Worm (Caenorhabditis elegans) whole organism, late embryonic: Measurements from ENCODE around the gene M02H5.8.

Source experiments
- C08G9.2 ChIP-seq: sonication (generic microtip); optimal IDR thresholded peaks from 2 replicates; lab custom pipeline; 2016; ENCODE audit warnings: mild to moderate bottlenecking, missing genetic modification characterization, moderate library complexity, missing compliant biosample characterization
- C38D4.7 ChIP-seq: fragments of 200-800 bp; sonication (Bioruptor generic); optimal IDR thresholded peaks from 2 replicates; lab custom pipeline; 2018; ENCODE audit warnings: mild to moderate bottlenecking, missing genetic modification characterization, moderate library complexity, missing compliant biosample characterization
- F13H6.1 ChIP-seq: sonication (generic microtip); optimal IDR thresholded peaks from 2 replicates; lab custom pipeline; 2016; ENCODE audit warnings: missing genetic modification characterization, missing compliant biosample characterization
- K02D7.2 ChIP-seq: sonication (generic microtip); optimal IDR thresholded peaks from 2 replicates; lab custom pipeline; 2017; ENCODE audit warnings: mild to moderate bottlenecking, missing genetic modification characterization, missing compliant biosample characterization
- K09A11.1 ChIP-seq: sonication (generic microtip); optimal IDR thresholded peaks from 2 replicates; lab custom pipeline; 2017; ENCODE audit warnings: antibody characterized with exemption, mild to moderate bottlenecking, missing genetic modification characterization, missing compliant biosample characterization; ENCODE audit not compliant: insufficient read depth
- Y22D7AL.16 ChIP-seq: sonication (generic microtip); optimal IDR thresholded peaks from 2 replicates; lab custom pipeline; 2016; ENCODE audit warnings: missing genetic modification characterization, missing compliant biosample characterization
- ahr-1 ChIP-seq: sonication (generic microtip); optimal IDR thresholded peaks from 2 replicates; lab custom pipeline; 2016; ENCODE audit warnings: missing genetic modification characterization, missing compliant biosample characterization
- ceh-18 ChIP-seq: sonication (generic microtip); optimal IDR thresholded peaks from 2 replicates; lab custom pipeline; 2016; ENCODE audit warnings: missing genetic modification characterization, missing compliant biosample characterization
- ceh-19 ChIP-seq: fragments of 200-800 bp; sonication (Bioruptor generic); optimal IDR thresholded peaks from 2 replicates; lab custom pipeline; 2018; ENCODE audit warnings: mild to moderate bottlenecking, missing genetic modification characterization, missing compliant biosample characterization
- ceh-30 ChIP-seq: fragments of 150-350 bp; optimal IDR thresholded peaks from 2 replicates; lab custom pipeline; 2014; ENCODE audit warnings: missing biosample characterization, missing genetic modification characterization
- ceh-45 ChIP-seq: fragments of 200-800 bp; sonication (Bioruptor generic); IDR thresholded peaks from 2 replicates; pipeline ENCODE4 v1.3.6; 2022; ENCODE audit warnings: missing genetic modification reagents, missing genetic modification characterization, missing compliant biosample characterization
- ceh-48 ChIP-seq: sonication (generic microtip); optimal IDR thresholded peaks from 2 replicates; lab custom pipeline; 2016; ENCODE audit warnings: missing genetic modification characterization, inconsistent platforms, missing compliant biosample characterization
- ceh-6 ChIP-seq: fragments of 200-800 bp; sonication (Bioruptor generic); optimal IDR thresholded peaks from 2 replicates; lab custom pipeline; 2018; ENCODE audit warnings: mild to moderate bottlenecking, missing genetic modification characterization, missing compliant biosample characterization
- ceh-9 ChIP-seq: sonication (generic microtip); optimal IDR thresholded peaks from 2 replicates; lab custom pipeline; 2016; ENCODE audit warnings: mild to moderate bottlenecking, missing genetic modification characterization, inconsistent platforms, missing compliant biosample characterization
- dmd-4 ChIP-seq: sonication (generic microtip); optimal IDR thresholded peaks from 2 replicates; lab custom pipeline; 2016; ENCODE audit warnings: borderline replicate concordance, missing genetic modification characterization, missing compliant biosample characterization
- dve-1 ChIP-seq: sonication (generic microtip); optimal IDR thresholded peaks from 2 replicates; lab custom pipeline; 2017; ENCODE audit warnings: antibody characterized with exemption, mild to moderate bottlenecking, missing genetic modification characterization, missing compliant biosample characterization
- ets-4 ChIP-seq: sonication (generic microtip); optimal IDR thresholded peaks from 2 replicates; lab custom pipeline; 2016; ENCODE audit warnings: missing genetic modification characterization, missing compliant biosample characterization
- fax-1 ChIP-seq: sonication (generic microtip); optimal IDR thresholded peaks from 2 replicates; lab custom pipeline; 2016; ENCODE audit warnings: missing genotype, missing genetic modification characterization, missing compliant biosample characterization
- gmeb-2 ChIP-seq: sonication (generic microtip); optimal IDR thresholded peaks from 2 replicates; lab custom pipeline; 2016; ENCODE audit warnings: missing genetic modification characterization, inconsistent platforms, missing compliant biosample characterization
- hlh-30 ChIP-seq: sonication (generic microtip); optimal IDR thresholded peaks from 2 replicates; lab custom pipeline; 2017; ENCODE audit warnings: antibody characterized with exemption, missing genetic modification characterization, missing compliant biosample characterization; ENCODE audit not compliant: insufficient read depth
- hlh-6 ChIP-seq: sonication (generic microtip); optimal IDR thresholded peaks from 2 replicates; lab custom pipeline; 2016; ENCODE audit warnings: missing genotype, missing genetic modification characterization, missing compliant biosample characterization
- lin-11 ChIP-seq: fragments of 200-800 bp; sonication (Bioruptor generic); optimal IDR thresholded peaks from 2 replicates; lab custom pipeline; 2018; ENCODE audit warnings: mild to moderate bottlenecking, missing genetic modification characterization, missing compliant biosample characterization
- mec-3 ChIP-seq: sonication (generic microtip); optimal IDR thresholded peaks from 2 replicates; lab custom pipeline; 2016; ENCODE audit warnings: borderline replicate concordance, missing genetic modification characterization, missing compliant biosample characterization
- nfya-1 ChIP-seq: sonication (generic microtip); optimal IDR thresholded peaks from 2 replicates; lab custom pipeline; 2017; ENCODE audit warnings: missing genetic modification characterization, mild to moderate bottlenecking, missing compliant biosample characterization, antibody characterized with exemption, moderate library complexity
- nhr-11 ChIP-seq: fragments of 150-350 bp; optimal IDR thresholded peaks from 2 replicates; lab custom pipeline; 2014; ENCODE audit warnings: missing biosample characterization, missing genetic modification characterization
- npax-4 ChIP-seq: sonication (generic microtip); optimal IDR thresholded peaks from 2 replicates; lab custom pipeline; 2016; ENCODE audit warnings: missing genetic modification characterization, missing compliant biosample characterization
- odd-2 ChIP-seq: sonication (generic microtip); optimal IDR thresholded peaks from 2 replicates; lab custom pipeline; 2017; ENCODE audit warnings: antibody characterized with exemption, mild to moderate bottlenecking, missing genetic modification characterization, missing compliant biosample characterization
- pag-3 ChIP-seq: sonication (generic microtip); optimal IDR thresholded peaks from 2 replicates; lab custom pipeline; 2016; ENCODE audit warnings: missing compliant biosample characterization, missing genetic modification characterization, borderline replicate concordance
- pha-2 ChIP-seq: sonication (generic microtip); optimal IDR thresholded peaks from 2 replicates; lab custom pipeline; 2017; ENCODE audit warnings: mild to moderate bottlenecking, missing genetic modification characterization, missing compliant biosample characterization
- pros-1 ChIP-seq: fragments of 150-350 bp; optimal IDR thresholded peaks from 2 replicates; lab custom pipeline; 2014; ENCODE audit warnings: missing biosample characterization, missing genetic modification reagents, missing genetic modification characterization
- sox-2 ChIP-seq: fragments of 200-800 bp; sonication (Bioruptor generic); IDR thresholded peaks from 2 replicates; pipeline ENCODE4 v1.3.6; 2022; ENCODE audit warnings: missing genetic modification reagents, missing genetic modification characterization, missing compliant biosample characterization
- sox-4 ChIP-seq: sonication (generic microtip); optimal IDR thresholded peaks from 2 replicates; lab custom pipeline; 2017; ENCODE audit warnings: mild to moderate bottlenecking, missing genetic modification characterization, inconsistent platforms, missing compliant biosample characterization
- tbx-7 ChIP-seq: sonication (generic microtip); optimal IDR thresholded peaks from 2 replicates; lab custom pipeline; 2016; ENCODE audit warnings: missing genotype, missing genetic modification characterization, missing compliant biosample characterization
- ttx-3 ChIP-seq: sonication (generic microtip); optimal IDR thresholded peaks from 2 replicates; lab custom pipeline; 2016; ENCODE audit warnings: missing genetic modification reagents, missing genetic modification characterization, missing compliant biosample characterization
- unc-3 ChIP-seq, 2 experiments: fragments of 200-800 bp in 1 of 2; sonication (Bioruptor generic) in 1 of 2; sonication (generic microtip) in 1 of 2; conservative IDR thresholded peaks in 1 of 2; optimal IDR thresholded peaks in 1 of 2; 2 replicates each; pipeline versions ENCODE4 v1.3.6 to Lab custom; 2016 to 2022; ENCODE audit warnings: missing compliant biosample characterization in 2 of 2, missing genetic modification characterization in 2 of 2, missing genetic modification reagents in 1 of 2
- unc-55 ChIP-seq: sonication (generic microtip); optimal IDR thresholded peaks from 2 replicates; lab custom pipeline; 2017; ENCODE audit warnings: missing biosample characterization, missing genetic modification reagents, missing genetic modification characterization
- zip-5 ChIP-seq: sonication (generic microtip); optimal IDR thresholded peaks from 2 replicates; lab custom pipeline; 2016; ENCODE audit warnings: missing genetic modification characterization, missing compliant biosample characterization
- ztf-16 ChIP-seq: sonication (generic microtip); optimal IDR thresholded peaks from 2 replicates; lab custom pipeline; 2017; ENCODE audit warnings: missing genetic modification characterization, missing compliant biosample characterization

The M02H5.8 gene

ce11 chrV:428844-429243 lies 20.9 kb upstream of the M02H5.8 start, which contains the start of gene B0554.4:
Gene B0554.4, plus strand, starts transcription at chrV:429144.
- TF ChIP-seq unc-55 (GFP tag; lab: Kevin White, UChicago) (no peak), pag-3 (no peak), sox-4 (no peak), dmd-4 (no peak), C08G9.2 (tag; lab: Kevin White, UChicago) (no peak), ceh-18 (tag; lab: Kevin White, UChicago) (no peak), ceh-6 (GFP tag; lab: Kevin White, UChicago) (no peak), ceh-48 (tag; lab: Kevin White, UChicago) (no peak), ceh-30 (no peak), ceh-19 (no peak), ets-4 (no peak), ahr-1 (tag; lab: Kevin White, UChicago) (no peak), nhr-11 (tag; lab: Kevin White, UChicago) (no peak), hlh-6 (tag; lab: Kevin White, UChicago) (no peak), gmeb-2 (tag; lab: Kevin White, UChicago) (no peak), ceh-9 (no peak), lin-11 (no peak)

- TF ChIP-seq F13H6.1 (tag; lab: Kevin White, UChicago) (no peak), K02D7.2 (no peak), tbx-7 (tag; lab: Kevin White, UChicago) (no peak), nfya-1 (tag; lab: Kevin White, UChicago) (no peak), ceh-48 (tag; lab: Kevin White, UChicago) (no peak), C08G9.2 (tag; lab: Kevin White, UChicago) (no peak), sox-2 (GFP tag; lab: Robert Waterston, UW) (no peak), pros-1 (tag; lab: Kevin White, UChicago) (no peak)
- TF ChIP-seq, all 69 proteins: peak for 0
These were observed 16.8 kb upstream of the M02H5.8 start for ce11 chrV:432991-433390.

- TF ChIP-seq sox-4 (no peak), fax-1 (no peak), unc-55 (GFP tag; lab: Kevin White, UChicago) (no peak), K02D7.2 (no peak), pha-2 (tag; lab: Kevin White, UChicago) (no peak), ceh-45 (GFP tag; lab: Robert Waterston, UW) (no peak), unc-3 (GFP tag; conservative IDR thresholded peaks at IDR 0.05; lab: Robert Waterston, UW) (no peak), unc-3 (tag; optimal IDR thresholded peaks at IDR 0.05; lab: Kevin White, UChicago) (no peak), lin-11 (no peak), C38D4.7 (GFP tag; lab: Kevin White, UChicago) (no peak), ztf-16 (tag; lab: Kevin White, UChicago) (no peak), Y22D7AL.16 (tag; lab: Kevin White, UChicago) (no peak), odd-2 (tag; lab: Kevin White, UChicago) (no peak), K09A11.1 (tag; lab: Kevin White, UChicago) (no peak)
- TF ChIP-seq, all 69 proteins: peak for 0
These were observed 15.9 kb upstream of the M02H5.8 start, which contains the start of gene B0554.2 for ce11 chrV:433898-434297. Gene B0554.2, plus strand, starts transcription at chrV:434198.

DNA sequence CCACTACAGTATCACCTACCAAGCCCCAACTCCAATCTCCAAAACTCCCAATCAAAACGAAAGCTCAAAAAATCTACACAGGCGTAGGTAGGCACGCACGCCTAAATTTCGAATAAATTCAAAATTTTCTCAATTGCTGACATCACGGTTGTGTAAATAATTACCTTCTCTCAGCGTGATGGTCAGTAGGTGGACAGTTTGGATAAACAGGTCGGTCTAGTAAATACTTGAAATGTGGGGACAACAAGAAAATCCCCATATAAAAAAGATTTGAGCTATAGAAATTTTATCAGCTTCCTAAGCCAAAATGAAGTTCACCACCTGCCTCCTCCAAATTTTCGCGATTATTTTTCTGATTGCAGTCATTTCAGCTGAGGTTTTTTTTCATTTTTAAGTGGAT lies 11.7 kb upstream of the M02H5.8 start, which contains the start of gene B0554.1:
TSS of gene B0554.1 (plus strand) at position 301 of the 400 bp plus-strand sequence.
- TF ChIP-seq sox-2 (GFP tag; lab: Robert Waterston, UW) (no peak), unc-3 (GFP tag; conservative IDR thresholded peaks at IDR 0.05; lab: Robert Waterston, UW) (no peak), unc-3 (tag; optimal IDR thresholded peaks at IDR 0.05; lab: Kevin White, UChicago) (no peak), ceh-30 (no peak), ceh-19 (no peak), npax-4 (no peak), nhr-11 (tag; lab: Kevin White, UChicago) (no peak), dve-1 (tag; lab: Kevin White, UChicago) (no peak), lin-11 (no peak), dmd-4 (no peak), Y22D7AL.16 (tag; lab: Kevin White, UChicago) (no peak), zip-5 (tag; lab: Kevin White, UChicago) (no peak), hlh-30 (tag; lab: Kevin White, UChicago) (no peak), mec-3 (tag; lab: Kevin White, UChicago) (no peak), ceh-45 (GFP tag; lab: Robert Waterston, UW) (no peak), F13H6.1 (tag; lab: Kevin White, UChicago) (no peak), ttx-3 (tag; lab: Kevin White, UChicago) (no peak)
